Fruit fly (Drosophila melanogaster) whole organism, pupa: ENCODE results near the gene Gr85a.

Experiments used
- CG10348 ChIP-seq: fragments of 200-800 bp; sonication (Bioruptor generic); IDR thresholded peaks from 2 replicates; pipeline ENCODE4 v1.3.6; 2022; ENCODE audit warnings: missing biosample characterization, missing genetic modification characterization
- CG12605 ChIP-seq: fragments of 200-800 bp; sonication (Bioruptor generic); IDR thresholded peaks from 2 replicates; pipeline ENCODE4 v1.3.6; 2022; ENCODE audit warnings: missing biosample characterization, missing genetic modification characterization
- CG13204 ChIP-seq: fragments of 200-800 bp; sonication (Bioruptor generic); optimal IDR thresholded peaks from 2 replicates; lab custom pipeline; 2018; ENCODE audit warnings: missing biosample characterization, mild to moderate bottlenecking, missing genetic modification characterization, moderate library complexity
- CG14655 ChIP-seq: fragments of 200-800 bp; sonication (Bioruptor generic); optimal IDR thresholded peaks from 3 replicates; lab custom pipeline; 2017; ENCODE audit warnings: mild to moderate bottlenecking, missing biosample characterization, missing genetic modification reagents, missing genetic modification characterization
- CG15710 ChIP-seq: fragments of 200-800 bp; sonication (Bioruptor generic); optimal IDR thresholded peaks from 2 replicates; lab custom pipeline; 2018; ENCODE audit warnings: missing biosample characterization, mild to moderate bottlenecking, missing genetic modification characterization, moderate library complexity
- CG17806 ChIP-seq: fragments of 200-800 bp; sonication (Bioruptor generic); optimal IDR thresholded peaks from 2 replicates; lab custom pipeline; 2018; ENCODE audit warnings: missing biosample characterization, mild to moderate bottlenecking, missing genetic modification characterization, moderate library complexity
- CG32121 ChIP-seq: fragments of 200-800 bp; sonication (Bioruptor generic); IDR thresholded peaks from 2 replicates; pipeline ENCODE4 v1.3.6; 2022; ENCODE audit warnings: missing biosample characterization, missing genetic modification characterization
- CG34367 ChIP-seq: fragments of 200-800 bp; sonication (Bioruptor generic); optimal IDR thresholded peaks from 2 replicates; lab custom pipeline; 2018; ENCODE audit warnings: missing biosample characterization, mild to moderate bottlenecking, missing genetic modification characterization
- CG4496 ChIP-seq: fragments of 200-800 bp; sonication (Bioruptor generic); IDR thresholded peaks from 3 replicates; pipeline ENCODE4 v1.3.6; 2022; ENCODE audit warnings: missing biosample characterization, missing genetic modification characterization
- CG8159 ChIP-seq: fragments of 200-800 bp; sonication (Bioruptor generic); optimal IDR thresholded peaks from 3 replicates; lab custom pipeline; 2018; ENCODE audit warnings: missing biosample characterization, mild to moderate bottlenecking, missing genetic modification characterization, moderate library complexity
- CG8301 ChIP-seq: fragments of 200-800 bp; sonication (Bioruptor generic); optimal IDR thresholded peaks from 2 replicates; lab custom pipeline; 2018; ENCODE audit warnings: missing biosample characterization, mild to moderate bottlenecking, missing genetic modification characterization
- CG9948 ChIP-seq: fragments of 200-800 bp; sonication (Bioruptor generic); optimal IDR thresholded peaks from 2 replicates; lab custom pipeline; 2018; ENCODE audit warnings: missing biosample characterization, mild to moderate bottlenecking, missing genetic modification characterization, moderate library complexity
- D1 ChIP-seq: fragments of 200-800 bp; sonication (Bioruptor generic); optimal IDR thresholded peaks from 2 replicates; lab custom pipeline; 2018; ENCODE audit warnings: missing biosample characterization, mild to moderate bottlenecking, missing genetic modification characterization, moderate library complexity
- EcR ChIP-seq: fragments of 200-800 bp; sonication (Bioruptor generic); optimal IDR thresholded peaks from 3 replicates; lab custom pipeline; 2019; ENCODE audit warnings: missing biosample characterization, missing genetic modification characterization, mild to moderate bottlenecking, moderate library complexity, missing genetic modification reagents
- Ets98B ChIP-seq: fragments of 200-800 bp; sonication (Bioruptor generic); IDR thresholded peaks from 2 replicates; pipeline ENCODE4 v1.3.6; 2022; ENCODE audit warnings: missing biosample characterization, missing genetic modification characterization
- Pif1A ChIP-seq: fragments of 200-800 bp; sonication (Bioruptor generic); optimal IDR thresholded peaks from 3 replicates; lab custom pipeline; 2016; ENCODE audit warnings: missing biosample characterization, missing genetic modification characterization
- Pif1B ChIP-seq: fragments of 200-800 bp; sonication (Bioruptor generic); optimal IDR thresholded peaks from 3 replicates; lab custom pipeline; 2016; ENCODE audit warnings: missing biosample characterization, missing genetic modification characterization
- Snoo ChIP-seq: fragments of 200-800 bp; sonication (Bioruptor generic); optimal IDR thresholded peaks from 3 replicates; lab custom pipeline; 2017; ENCODE audit warnings: missing biosample characterization, mild to moderate bottlenecking, missing genetic modification characterization, inconsistent platforms
- fd96Ca ChIP-seq: fragments of 200-800 bp; sonication (Bioruptor generic); IDR thresholded peaks from 3 replicates; pipeline ENCODE4 v1.3.6; 2022; ENCODE audit warnings: missing biosample characterization, missing genetic modification characterization
- gl ChIP-seq: fragments of 200-800 bp; sonication (Bioruptor generic); optimal IDR thresholded peaks from 2 replicates; lab custom pipeline; 2018; ENCODE audit warnings: missing biosample characterization, mild to moderate bottlenecking, missing genetic modification characterization
- rn ChIP-seq: fragments of 200-800 bp; sonication (Bioruptor generic); IDR thresholded peaks from 2 replicates; pipeline ENCODE4 v1.3.6; 2022; ENCODE audit warnings: missing biosample characterization, missing genetic modification characterization

Gene Gr85a

DNA sequence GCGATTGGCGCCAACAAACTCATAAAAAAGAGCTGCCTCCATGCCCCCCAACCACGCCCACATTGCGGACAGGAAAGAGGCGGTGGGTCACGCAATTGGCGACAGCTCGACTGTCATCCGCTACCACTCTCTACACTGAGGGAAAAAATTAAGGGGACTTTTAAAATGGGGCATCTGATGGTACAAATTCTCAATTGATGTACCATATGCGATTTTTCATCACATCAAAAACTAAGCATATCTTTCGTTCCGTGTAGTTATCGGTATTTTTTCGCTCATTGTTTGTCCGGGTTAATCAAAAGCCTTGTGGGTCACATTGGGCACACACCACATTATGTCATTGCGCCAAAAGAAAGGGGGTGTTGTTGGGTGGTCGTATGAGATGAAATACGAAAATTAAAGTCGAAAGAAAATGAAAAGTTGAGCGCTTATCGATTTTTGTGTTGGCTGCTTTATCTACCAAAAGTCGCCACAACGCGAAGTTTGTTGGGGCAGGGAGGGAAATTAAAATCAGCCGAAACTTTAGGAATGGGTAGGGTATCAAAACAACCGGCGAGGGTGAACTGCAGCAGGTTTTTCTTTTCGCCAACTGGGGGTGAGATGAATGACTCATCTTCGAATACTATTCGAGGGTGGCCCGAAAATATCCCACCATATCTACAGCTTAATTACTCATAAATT lies 27.6 kb upstream of the Gr85a start:
- TF ChIP-seq EcR (GFP tag; lab: Kevin White, UChicago) (no peak), fd96Ca (GFP tag; lab: Robert Waterston, UW) (0 out of 3 replicates have a peak, but pooled peaks have one; percentile 24)

DNA sequence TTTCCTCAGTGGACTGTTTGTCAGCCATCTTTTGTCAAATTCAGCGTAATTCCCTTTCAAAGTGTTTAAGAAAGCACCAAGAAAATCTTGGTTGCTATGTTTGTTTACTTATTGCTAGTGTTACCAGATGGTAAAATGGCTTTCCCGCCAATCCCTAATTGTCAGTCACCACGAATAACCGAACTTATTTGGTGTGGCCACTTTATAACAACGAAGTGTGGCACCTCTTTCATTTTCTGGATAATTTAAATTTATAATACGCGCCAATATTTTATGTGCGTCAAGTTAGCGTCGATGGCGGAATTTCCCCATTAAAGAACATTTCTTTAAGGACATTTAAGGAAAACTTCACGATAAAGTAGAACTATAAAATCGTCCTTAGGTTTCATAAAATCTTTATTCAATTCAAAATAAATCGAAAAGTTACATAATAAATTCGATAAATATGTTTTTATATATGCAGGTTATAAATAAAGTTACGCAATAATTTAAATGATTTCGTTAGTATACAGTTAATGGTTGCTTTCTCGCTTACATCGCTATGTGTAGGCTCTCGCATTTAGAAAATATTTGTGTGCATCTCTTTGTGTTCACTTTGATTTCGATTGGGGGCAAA lies 4.7 kb upstream of the Gr85a start, which contains the start of gene CG5359:
Gene CG5359, minus strand, starts transcription at position 103 of the 616 bp plus-strand sequence.
- no peak for TF ChIP-seq CG8159 (tag; lab: Kevin White, UChicago)
- no peak for TF ChIP-seq CG12605 (GFP tag; lab: Robert Waterston, UW)
- no peak for TF ChIP-seq Snoo (tag; lab: Kevin White, UChicago)
- no peak for TF ChIP-seq CG14655 (GFP tag; lab: Kevin White, UChicago)
- TF ChIP-seq CG13204 (GFP tag; lab: Kevin White, UChicago) = no peak
- TF ChIP-seq Pif1B (GFP tag; lab: Kevin White, UChicago) = no peak
- TF ChIP-seq CG4496 (GFP tag; lab: Robert Waterston, UW) = no peak
- no peak for TF ChIP-seq CG32121 (GFP tag; lab: Robert Waterston, UW)

DNA sequence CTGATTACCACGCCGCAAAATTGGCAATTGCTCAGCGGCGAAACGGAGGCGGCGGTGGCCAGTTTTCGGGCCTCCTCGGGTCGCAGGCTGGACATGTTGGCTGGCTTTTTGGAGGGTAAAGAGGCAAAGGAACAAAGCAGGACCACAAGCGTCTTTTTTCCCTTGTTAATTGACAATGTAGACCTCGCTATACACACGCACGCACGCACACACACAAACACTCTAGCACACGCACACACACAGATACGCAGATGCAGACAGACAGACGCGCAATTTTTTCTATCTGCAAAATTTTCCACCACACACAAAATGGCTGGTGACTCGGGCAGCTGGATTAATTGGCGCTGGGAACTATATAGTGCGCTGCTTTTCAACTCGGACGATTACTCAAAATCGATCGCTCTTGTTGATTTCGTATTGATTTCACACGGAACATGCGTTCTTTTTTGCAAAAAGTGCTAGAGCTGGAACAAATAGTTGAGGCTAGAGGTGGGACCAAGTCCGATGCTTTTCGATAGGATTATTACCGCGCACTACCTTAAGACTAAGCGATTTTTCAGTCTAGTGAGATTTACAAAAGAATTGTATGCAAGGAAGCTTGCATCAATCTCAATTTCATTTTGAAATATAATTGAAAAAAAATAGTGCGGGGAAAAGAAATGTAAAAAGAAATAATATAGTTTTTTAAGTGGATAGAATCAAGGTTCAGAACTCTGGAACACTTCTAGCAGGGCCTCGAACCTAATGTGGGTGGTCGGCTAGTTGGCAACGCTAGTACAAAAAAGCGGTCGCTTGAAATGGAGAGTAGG lies 10.8 kb downstream of the Gr85a start, which contains the start of gene Art4:
Gene Art4, minus strand, starts transcription at position 476 of the 809 bp plus-strand sequence.
- TF ChIP-seq CG34367 (tag; lab: Kevin White, UChicago) (no peak), CG32121 (GFP tag; lab: Robert Waterston, UW) (no peak), CG12605 (GFP tag; lab: Robert Waterston, UW) (no peak), Snoo (tag; lab: Kevin White, UChicago) (no peak), Ets98B (GFP tag; lab: Robert Waterston, UW) (peak; percentile 21; the same call in 1 of the 2 replicates), EcR (GFP tag; lab: Kevin White, UChicago) (peak; percentile 0), gl (tag; lab: Kevin White, UChicago) (peak; percentile 21), fd96Ca (GFP tag; lab: Robert Waterston, UW) (no peak)

DNA sequence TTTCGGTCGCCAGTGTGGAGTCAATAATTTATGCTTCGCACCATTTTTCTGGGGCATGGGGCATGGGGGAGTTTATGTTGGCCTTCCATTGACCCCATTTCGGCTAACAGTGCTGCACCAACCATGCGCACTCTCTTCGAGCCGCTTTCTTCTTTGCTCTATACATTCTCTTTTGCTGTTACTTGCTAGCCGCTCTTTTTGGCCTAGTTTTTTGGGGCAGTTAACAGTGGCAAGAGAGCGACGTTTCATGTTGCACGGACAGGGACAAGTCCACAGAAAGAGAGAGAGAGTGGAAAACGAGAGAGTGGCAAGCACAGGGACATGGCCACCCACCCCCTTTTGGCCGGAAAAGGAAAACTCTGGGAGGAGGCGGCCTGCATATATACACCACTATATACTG lies 17.6 kb downstream of the Gr85a start:
- TF ChIP-seq CG12605 (GFP tag; lab: Robert Waterston, UW) = no peak
- TF ChIP-seq gl (tag; lab: Kevin White, UChicago) = no peak
- no peak for TF ChIP-seq CG15710
- TF ChIP-seq Pif1B (GFP tag; lab: Kevin White, UChicago) = no peak
- TF ChIP-seq, all 21 proteins: peak for 0

DNA sequence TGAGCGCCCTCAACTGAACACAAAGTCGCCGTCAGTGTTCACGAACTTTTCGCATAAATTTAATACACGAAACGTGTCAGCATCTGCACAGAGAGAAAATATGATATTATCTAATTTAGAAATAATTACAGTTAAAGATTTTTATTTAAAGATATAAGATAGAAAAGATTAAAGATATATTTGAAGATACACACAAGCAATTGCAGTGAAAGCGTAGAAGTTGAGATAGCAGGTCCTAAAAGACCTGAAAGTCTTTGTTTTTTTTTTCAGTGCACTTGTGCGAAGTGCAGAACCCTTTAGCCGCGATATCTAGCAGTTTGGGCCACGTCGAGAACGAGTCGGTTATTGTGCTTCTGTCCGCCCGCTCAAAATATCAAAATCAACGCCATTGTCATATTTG lies 19.1 kb downstream of the Gr85a start:
- TF ChIP-seq CG8301 = no peak
- TF ChIP-seq fd96Ca (GFP tag; lab: Robert Waterston, UW) = no peak
- no peak for TF ChIP-seq CG32121 (GFP tag; lab: Robert Waterston, UW)
- TF ChIP-seq CG34367 (tag; lab: Kevin White, UChicago) = no peak
- no peak for TF ChIP-seq CG15710
- no peak for TF ChIP-seq Ets98B (GFP tag; lab: Robert Waterston, UW)
- TF ChIP-seq CG10348 (GFP tag; lab: Robert Waterston, UW) = no peak
- TF ChIP-seq rn (GFP tag; lab: Robert Waterston, UW) = no peak
- no peak for TF ChIP-seq Snoo (tag; lab: Kevin White, UChicago)
- TF ChIP-seq CG4496 (GFP tag; lab: Robert Waterston, UW) = no peak; the same call in 2 of the 3 replicates
- no peak for TF ChIP-seq gl (tag; lab: Kevin White, UChicago)
- TF ChIP-seq CG14655 (GFP tag; lab: Kevin White, UChicago) = no peak
- TF ChIP-seq EcR (GFP tag; lab: Kevin White, UChicago) = no peak
- TF ChIP-seq Pif1B (GFP tag; lab: Kevin White, UChicago) = no peak
- no peak for TF ChIP-seq Pif1A

DNA sequence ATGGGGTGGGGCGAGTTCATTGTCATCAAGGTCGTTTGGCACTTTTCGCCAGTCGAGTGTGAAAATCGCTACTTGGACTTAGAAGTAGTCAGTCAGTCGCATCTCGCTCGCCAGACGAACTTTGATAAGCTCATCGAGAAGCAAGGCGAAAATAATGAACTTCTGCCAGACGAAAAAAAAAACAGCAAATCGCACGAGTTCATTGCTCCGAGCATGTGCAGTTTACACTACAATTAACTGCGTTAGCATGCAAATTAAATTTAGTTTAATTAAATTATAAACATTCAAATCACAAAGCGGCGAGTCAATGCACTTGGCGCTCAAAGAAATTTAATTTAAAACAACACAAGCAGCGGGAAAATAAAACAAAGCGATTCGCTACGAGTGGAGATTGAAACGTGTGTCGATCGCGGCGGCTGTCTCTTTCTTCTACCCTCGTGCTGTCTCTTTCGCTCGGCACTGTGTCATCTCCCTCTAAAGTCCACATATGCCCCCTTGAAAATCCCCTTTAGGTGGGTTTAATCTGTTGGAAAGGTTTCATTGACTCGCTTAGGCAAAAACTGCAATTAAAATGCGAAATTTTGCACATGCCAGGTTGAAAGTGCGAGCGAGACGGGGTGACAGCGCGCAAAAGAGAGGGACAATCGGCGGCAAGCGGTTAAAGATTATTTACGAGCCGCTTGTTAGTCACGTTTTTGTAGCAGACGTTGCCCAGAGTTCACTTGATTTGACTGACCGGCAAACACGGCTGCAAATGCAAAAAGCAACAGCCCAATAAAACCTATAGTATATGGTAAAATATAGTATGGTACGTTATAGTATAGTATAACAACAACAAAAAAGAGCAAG lies 27.5 kb downstream of the Gr85a start:
- TF ChIP-seq CG15710 = no peak
- no peak for TF ChIP-seq CG17806 (tag; lab: Kevin White, UChicago)
- TF ChIP-seq EcR (GFP tag; lab: Kevin White, UChicago) = peak; percentile 77
- TF ChIP-seq Pif1B (GFP tag; lab: Kevin White, UChicago) = no peak
- TF ChIP-seq D1 (tag; lab: Kevin White, UChicago) = no peak
- peak; percentile 10 for TF ChIP-seq Snoo (tag; lab: Kevin White, UChicago)
- TF ChIP-seq CG9948 (tag; lab: Kevin White, UChicago) = no peak
- TF ChIP-seq CG13204 (GFP tag; lab: Kevin White, UChicago) = no peak
- no peak for TF ChIP-seq rn (GFP tag; lab: Robert Waterston, UW)
- TF ChIP-seq gl (tag; lab: Kevin White, UChicago) = no peak
- no peak for TF ChIP-seq CG12605 (GFP tag; lab: Robert Waterston, UW)
